Worm (Caenorhabditis elegans) whole organism, mixed stage, embryonic: ENCODE results near the gene arle-14.

Experiments used
- M03D4.4 ChIP-seq: sonication (generic microtip); optimal IDR thresholded peaks from 2 replicates; lab custom pipeline; 2017; ENCODE audit warnings: mild to moderate bottlenecking, missing genetic modification characterization, missing compliant biosample characterization
- bed-3 ChIP-seq: fragments of 200-800 bp; sonication (Bioruptor generic); optimal IDR thresholded peaks from 3 replicates; lab custom pipeline; 2018; ENCODE audit warnings: mild to moderate bottlenecking, missing genetic modification characterization, moderate library complexity, missing compliant biosample characterization
- blmp-1 ChIP-seq: fragments of 150-350 bp; optimal IDR thresholded peaks from 2 replicates; lab custom pipeline; 2014; ENCODE audit warnings: missing biosample characterization, missing genetic modification characterization
- ceh-39 ChIP-seq: fragments of 150-350 bp; optimal IDR thresholded peaks from 2 replicates; lab custom pipeline; 2014; ENCODE audit warnings: missing biosample characterization, missing genetic modification characterization
- ceh-43 ChIP-seq: fragments of 200-800 bp; sonication (Bioruptor generic); optimal IDR thresholded peaks from 2 replicates; lab custom pipeline; 2018; ENCODE audit warnings: mild to moderate bottlenecking, missing genetic modification characterization, moderate library complexity, missing compliant biosample characterization
- ceh-83 ChIP-seq: fragments of 200-800 bp; sonication (Bioruptor generic); optimal IDR thresholded peaks from 2 replicates; lab custom pipeline; 2018; ENCODE audit warnings: mild to moderate bottlenecking, missing genetic modification characterization, missing compliant biosample characterization
- ces-1 ChIP-seq: fragments of 150-350 bp; optimal IDR thresholded peaks from 2 replicates; lab custom pipeline; 2014; ENCODE audit warnings: missing biosample characterization, missing genetic modification reagents, missing genetic modification characterization
- cnd-1 ChIP-seq: fragments of 200-800 bp; sonication (Bioruptor generic); optimal IDR thresholded peaks from 2 replicates; lab custom pipeline; 2018; ENCODE audit warnings: mild to moderate bottlenecking, missing genetic modification characterization, missing compliant biosample characterization
- drap-1 ChIP-seq: fragments of 200-800 bp; sonication (Bioruptor generic); optimal IDR thresholded peaks from 3 replicates; lab custom pipeline; 2018; ENCODE audit warnings: mild to moderate bottlenecking, missing genetic modification characterization, missing compliant biosample characterization
- elt-1 ChIP-seq: sonication (generic microtip); optimal IDR thresholded peaks from 2 replicates; lab custom pipeline; 2017; ENCODE audit warnings: missing genetic modification characterization, mild to moderate bottlenecking, missing compliant biosample characterization, antibody characterized with exemption, moderate library complexity, borderline replicate concordance; ENCODE audit not compliant: insufficient read depth
- elt-3 ChIP-seq: fragments of 150-350 bp; optimal IDR thresholded peaks from 2 replicates; lab custom pipeline; 2014; ENCODE audit warnings: missing biosample characterization, missing genetic modification characterization
- flh-1 ChIP-seq: fragments of 200-800 bp; sonication (Bioruptor generic); optimal IDR thresholded peaks from 2 replicates; lab custom pipeline; 2018; ENCODE audit warnings: mild to moderate bottlenecking, missing genetic modification characterization, moderate library complexity, missing compliant biosample characterization
- ham-2 ChIP-seq: fragments of 200-800 bp; sonication (Bioruptor generic); optimal IDR thresholded peaks from 2 replicates; lab custom pipeline; 2018; ENCODE audit warnings: mild to moderate bottlenecking, missing genetic modification characterization, missing compliant biosample characterization
- hlh-1 ChIP-seq: fragments of 150-350 bp; optimal IDR thresholded peaks from 2 replicates; lab custom pipeline; 2014; ENCODE audit warnings: missing biosample characterization, missing genetic modification reagents, missing genetic modification characterization
- lin-13 ChIP-seq: fragments of 150-350 bp; optimal IDR thresholded peaks from 2 replicates; lab custom pipeline; 2014; ENCODE audit warnings: missing biosample characterization, missing genetic modification characterization
- lin-32 ChIP-seq: fragments of 200-800 bp; sonication (Bioruptor generic); optimal IDR thresholded peaks from 2 replicates; lab custom pipeline; 2018; ENCODE audit warnings: mild to moderate bottlenecking, missing genetic modification characterization, missing compliant biosample characterization
- lsy-2 ChIP-seq: fragments of 150-350 bp; optimal IDR thresholded peaks from 2 replicates; lab custom pipeline; 2014; ENCODE audit warnings: missing biosample characterization, missing genetic modification characterization
- mab-5 ChIP-seq: fragments of 150-350 bp; optimal IDR thresholded peaks from 2 replicates; lab custom pipeline; 2014; ENCODE audit warnings: missing biosample characterization, missing genetic modification characterization
- mep-1 ChIP-seq: fragments of 150-350 bp; optimal IDR thresholded peaks from 2 replicates; lab custom pipeline; 2017; ENCODE audit warnings: missing biosample characterization, missing genetic modification reagents, missing genetic modification characterization, inconsistent platforms
- mls-2 ChIP-seq: sonication (generic microtip); optimal IDR thresholded peaks from 2 replicates; lab custom pipeline; 2016; ENCODE audit warnings: mild to moderate bottlenecking, missing genetic modification characterization, moderate library complexity, missing compliant biosample characterization
- nhr-12 ChIP-seq: fragments of 150-350 bp; optimal IDR thresholded peaks from 2 replicates; lab custom pipeline; 2014; ENCODE audit warnings: missing biosample characterization, missing genetic modification characterization
- nhr-2 ChIP-seq: fragments of 150-350 bp; optimal IDR thresholded peaks from 2 replicates; lab custom pipeline; 2014; ENCODE audit warnings: missing biosample characterization, missing genetic modification characterization
- nhr-237 ChIP-seq: fragments of 150-350 bp; optimal IDR thresholded peaks from 2 replicates; lab custom pipeline; 2014; ENCODE audit warnings: missing biosample characterization, missing genetic modification characterization
- nhr-28 ChIP-seq: fragments of 150-350 bp; optimal IDR thresholded peaks from 2 replicates; lab custom pipeline; 2014; ENCODE audit warnings: missing biosample characterization, missing genetic modification characterization
- nhr-76 ChIP-seq: sonication (generic microtip); optimal IDR thresholded peaks from 2 replicates; lab custom pipeline; 2017; ENCODE audit warnings: missing biosample characterization, missing genetic modification characterization
- pha-4 ChIP-seq: fragments of 150-350 bp; optimal IDR thresholded peaks from 2 replicates; lab custom pipeline; 2018; ENCODE audit warnings: missing biosample characterization, missing genetic modification reagents, missing genetic modification characterization
- sem-2 ChIP-seq: fragments of 200-800 bp; sonication (Bioruptor generic); optimal IDR thresholded peaks from 2 replicates; lab custom pipeline; 2018; ENCODE audit warnings: mild to moderate bottlenecking, missing genetic modification characterization, missing compliant biosample characterization
- snpc-4 ChIP-seq: fragments of 150-350 bp; optimal IDR thresholded peaks from 2 replicates; lab custom pipeline; 2014; ENCODE audit warnings: missing biosample characterization, missing genetic modification characterization
- sptf-1 ChIP-seq: sonication (generic microtip); optimal IDR thresholded peaks from 2 replicates; lab custom pipeline; 2017; ENCODE audit warnings: mild to moderate bottlenecking, missing genetic modification characterization, moderate library complexity, missing compliant biosample characterization
- tbx-8 ChIP-seq: fragments of 200-800 bp; sonication (Bioruptor generic); optimal IDR thresholded peaks from 2 replicates; lab custom pipeline; 2018; ENCODE audit warnings: mild to moderate bottlenecking, missing genetic modification characterization, moderate library complexity, missing compliant biosample characterization
- unc-120 ChIP-seq: sonication (generic microtip); optimal IDR thresholded peaks from 2 replicates; lab custom pipeline; 2017; ENCODE audit warnings: missing genetic modification characterization, missing compliant biosample characterization; ENCODE audit not compliant: poor library complexity, severe bottlenecking
- unc-39 ChIP-seq: fragments of 150-350 bp; optimal IDR thresholded peaks from 2 replicates; lab custom pipeline; 2014; ENCODE audit warnings: missing biosample characterization, missing genetic modification characterization
- unc-62 ChIP-seq: fragments of 150-350 bp; optimal IDR thresholded peaks from 2 replicates; lab custom pipeline; 2014; ENCODE audit warnings: missing biosample characterization, missing genetic modification reagents, missing genetic modification characterization
- zip-8 ChIP-seq: fragments of 150-350 bp; optimal IDR thresholded peaks from 2 replicates; lab custom pipeline; 2014; ENCODE audit warnings: missing biosample characterization, missing genetic modification characterization
- ztf-11 ChIP-seq: fragments of 150-350 bp; optimal IDR thresholded peaks from 2 replicates; lab custom pipeline; 2014; ENCODE audit warnings: missing biosample characterization, missing genetic modification characterization

The arle-14 gene

ce11 chrIII:5717173-5717748 is 24.6 kb downstream of the arle-14 start:
- TF ChIP-seq lin-13 (tag; lab: Kevin White, UChicago) (no peak), ham-2 (GFP tag; lab: Kevin White, UChicago) (no peak), hlh-1 (no peak), zip-8 (tag; lab: Kevin White, UChicago) (no peak), sptf-1 (tag; lab: Kevin White, UChicago) (no peak), sem-2 (no peak), ces-1 (GFP tag; lab: Kevin White, UChicago) (no peak), lin-32 (GFP tag; lab: Kevin White, UChicago) (no peak), unc-120 (tag; lab: Kevin White, UChicago) (no peak), nhr-2 (tag; lab: Kevin White, UChicago) (no peak), drap-1 (GFP tag; lab: Kevin White, UChicago) (no peak), flh-1 (GFP tag; lab: Kevin White, UChicago) (no peak), unc-62 (GFP tag; lab: Kevin White, UChicago) (no peak)
- TF ChIP-seq, all 35 proteins: peak for 0

ce11 chrIII:5718385-5718784 is 25.7 kb downstream of the arle-14 start:
- TF ChIP-seq ham-2 (GFP tag; lab: Kevin White, UChicago) = no peak
- no peak for TF ChIP-seq elt-3 (tag; lab: Kevin White, UChicago)
- no peak for TF ChIP-seq blmp-1 (tag; lab: Kevin White, UChicago)
- peak; percentile 50 for TF ChIP-seq ceh-39
- TF ChIP-seq ceh-43 = no peak
- no peak for TF ChIP-seq mab-5 (tag; lab: Kevin White, UChicago)
- TF ChIP-seq sem-2 = no peak
- TF ChIP-seq pha-4 (tag; lab: Kevin White, UChicago) = no peak
- no peak for TF ChIP-seq ceh-83
- no peak for TF ChIP-seq lsy-2 (tag; lab: Kevin White, UChicago)
- no peak for TF ChIP-seq snpc-4
- no peak for TF ChIP-seq mep-1 (tag; lab: Kevin White, UChicago)
- TF ChIP-seq bed-3 (GFP tag; lab: Kevin White, UChicago) = no peak
- TF ChIP-seq lin-32 (GFP tag; lab: Kevin White, UChicago) = no peak
- TF ChIP-seq hlh-1 = no peak
- peak; percentile 91 for TF ChIP-seq nhr-2 (tag; lab: Kevin White, UChicago)
- TF ChIP-seq tbx-8 = no peak
- TF ChIP-seq elt-1 (tag; lab: Kevin White, UChicago) = no peak
- TF ChIP-seq drap-1 (GFP tag; lab: Kevin White, UChicago) = no peak
- TF ChIP-seq nhr-76 (tag; lab: Kevin White, UChicago) = no peak
- TF ChIP-seq sptf-1 (tag; lab: Kevin White, UChicago) = no peak
- TF ChIP-seq cnd-1 (tag; lab: Kevin White, UChicago) = no peak
- TF ChIP-seq unc-120 (tag; lab: Kevin White, UChicago) = no peak
- no peak for TF ChIP-seq unc-39 (tag; lab: Kevin White, UChicago)
- TF ChIP-seq nhr-28 (tag; lab: Kevin White, UChicago) = no peak
- no peak for TF ChIP-seq lin-13 (tag; lab: Kevin White, UChicago)
- no peak for TF ChIP-seq flh-1 (GFP tag; lab: Kevin White, UChicago)
- TF ChIP-seq unc-62 (GFP tag; lab: Kevin White, UChicago) = peak; percentile 23
- TF ChIP-seq nhr-12 (tag; lab: Kevin White, UChicago) = no peak
- peak; percentile 26 for TF ChIP-seq ces-1 (GFP tag; lab: Kevin White, UChicago)
- no peak for TF ChIP-seq mls-2 (tag; lab: Kevin White, UChicago)
- peak; percentile 89 for TF ChIP-seq zip-8 (tag; lab: Kevin White, UChicago)
- TF ChIP-seq nhr-237 = no peak
- no peak for TF ChIP-seq M03D4.4
- peak; percentile 6 for TF ChIP-seq ztf-11 (tag; lab: Kevin White, UChicago)

ce11 chrIII:5719105-5719831 is 26.6 kb downstream of the arle-14 start:
- TF ChIP-seq sem-2 = no peak
- no peak for TF ChIP-seq ceh-43
- no peak for TF ChIP-seq nhr-237
- TF ChIP-seq unc-62 (GFP tag; lab: Kevin White, UChicago) = no peak
- TF ChIP-seq blmp-1 (tag; lab: Kevin White, UChicago) = no peak
- TF ChIP-seq tbx-8 = no peak
- TF ChIP-seq snpc-4 = no peak
- TF ChIP-seq nhr-76 (tag; lab: Kevin White, UChicago) = no peak
- TF ChIP-seq unc-39 (tag; lab: Kevin White, UChicago) = no peak
- peak; percentile 3 for TF ChIP-seq cnd-1 (tag; lab: Kevin White, UChicago)
- TF ChIP-seq elt-1 (tag; lab: Kevin White, UChicago) = no peak
- no peak for TF ChIP-seq unc-120 (tag; lab: Kevin White, UChicago)
- TF ChIP-seq ham-2 (GFP tag; lab: Kevin White, UChicago) = no peak
- TF ChIP-seq mep-1 (tag; lab: Kevin White, UChicago) = no peak
- TF ChIP-seq bed-3 (GFP tag; lab: Kevin White, UChicago) = no peak
- peak; percentile 90 for TF ChIP-seq zip-8 (tag; lab: Kevin White, UChicago)
- TF ChIP-seq ces-1 (GFP tag; lab: Kevin White, UChicago) = peak; percentile 42
- no peak for TF ChIP-seq lsy-2 (tag; lab: Kevin White, UChicago)
- no peak for TF ChIP-seq nhr-12 (tag; lab: Kevin White, UChicago)
- TF ChIP-seq sptf-1 (tag; lab: Kevin White, UChicago) = no peak
- no peak for TF ChIP-seq ceh-83
- no peak for TF ChIP-seq drap-1 (GFP tag; lab: Kevin White, UChicago)
- TF ChIP-seq pha-4 (tag; lab: Kevin White, UChicago) = no peak
- no peak for TF ChIP-seq ceh-39
- peak; percentile 3 for TF ChIP-seq lin-32 (GFP tag; lab: Kevin White, UChicago)
- TF ChIP-seq M03D4.4 = no peak
- TF ChIP-seq nhr-2 (tag; lab: Kevin White, UChicago) = peak; percentile 54
- no peak for TF ChIP-seq ztf-11 (tag; lab: Kevin White, UChicago)
